Worm (Caenorhabditis elegans) whole organism, L2 larva: Measurements from ENCODE around the gene srj-57.
A peak's percentile ranks its signal among the peaks of the same experiment; 100 is the strongest.

ENCODE experiments used
- ZK546.5 ChIP-seq: sonication (generic microtip); optimal IDR thresholded peaks from 2 replicates; lab custom pipeline; 2017; ENCODE audit warnings: missing biosample characterization, missing genetic modification characterization
- fos-1 ChIP-seq: fragments of 150-350 bp; optimal IDR thresholded peaks from 2 replicates; lab custom pipeline; 2014; ENCODE audit warnings: missing biosample characterization, missing genetic modification characterization
- lin-11 ChIP-seq: fragments of 150-350 bp; sonication (generic microtip); optimal IDR thresholded peaks from 2 replicates; lab custom pipeline; 2014; ENCODE audit warnings: missing biosample characterization, missing genetic modification characterization, inconsistent platforms, mixed read lengths
- lsy-2 ChIP-seq, 2 experiments: fragments of 150-350 bp in 1 of 2; sonication (generic microtip) in 1 of 2; optimal IDR thresholded peaks; 2 replicates each; lab custom pipeline; 2014 to 2017; ENCODE audit warnings: missing biosample characterization in 2 of 2, missing genetic modification characterization in 2 of 2
- nhr-21 ChIP-seq: fragments of 150-350 bp; optimal IDR thresholded peaks from 2 replicates; lab custom pipeline; 2014; ENCODE audit warnings: missing biosample characterization, missing genetic modification characterization
- nhr-6 ChIP-seq: fragments of 150-350 bp; optimal IDR thresholded peaks from 2 replicates; lab custom pipeline; 2014; ENCODE audit warnings: missing biosample characterization, missing genetic modification characterization
- nhr-77 ChIP-seq: fragments of 150-350 bp; optimal IDR thresholded peaks from 2 replicates; lab custom pipeline; 2014; ENCODE audit warnings: missing biosample characterization, missing genetic modification characterization
- snpc-4 ChIP-seq: fragments of 150-350 bp; optimal IDR thresholded peaks from 2 replicates; lab custom pipeline; 2014; ENCODE audit warnings: missing biosample characterization, missing genetic modification characterization
- ztf-11 ChIP-seq: sonication (generic microtip); optimal IDR thresholded peaks from 2 replicates; lab custom pipeline; 2017; ENCODE audit warnings: missing biosample characterization, missing genetic modification characterization

DNA sequence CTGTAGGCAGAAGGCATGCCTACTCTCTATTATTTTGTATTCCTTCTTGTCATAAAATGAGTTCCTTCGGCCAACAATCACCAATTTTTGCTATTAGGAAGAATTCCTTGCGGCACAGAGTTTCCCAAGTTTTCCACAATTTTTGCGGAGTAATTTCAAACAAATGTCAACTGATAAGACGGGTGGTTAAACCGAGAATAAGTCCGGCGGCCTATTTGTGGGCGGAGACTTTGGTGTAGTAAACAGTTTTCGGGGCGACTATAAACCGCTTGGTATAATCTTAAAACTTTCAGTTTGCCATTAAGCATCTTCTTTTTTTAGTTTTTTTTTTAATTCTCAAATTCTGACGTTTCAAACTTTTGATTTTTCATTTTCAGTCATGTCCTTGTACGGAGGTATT is 25.6 kb upstream of the srj-57 start, which contains the start of gene ifc-1:
- TF ChIP-seq lsy-2 (tag; optimal IDR thresholded peaks at IDR 0.05; lab: Kevin White, UChicago) (no peak), nhr-77 (no peak), nhr-21 (no peak), lin-11 (no peak), ztf-11 (no peak), snpc-4 (tag; lab: Kevin White, UChicago) (no peak), nhr-6 (tag; lab: Kevin White, UChicago) (no peak), ZK546.5 (tag; lab: Kevin White, UChicago) (no peak), fos-1 (tag; lab: Kevin White, UChicago) (peak; percentile 34)
